Worm (Caenorhabditis elegans): ENCODE data around the gene PDB1.1.

- TF ChIP-seq ceh-82 (tag; optimal IDR thresholded peaks at IDR 0.05) (no peak), elt-2 (tag; optimal IDR thresholded peaks at IDR 0.05) (peak; percentile 82), unc-62 (GFP tag; optimal IDR thresholded peaks at IDR 0.05) (no peak), pqm-1 (tag; optimal IDR thresholded peaks at IDR 0.05) (peak; percentile 31), nhr-76 (tag; optimal IDR thresholded peaks at IDR 0.05) (no peak), ceh-16 (tag; optimal IDR thresholded peaks at IDR 0.05) (no peak), nhr-11 (tag; optimal IDR thresholded peaks at IDR 0.05) (no peak), hmg-11 (tag; optimal IDR thresholded peaks at IDR 0.05) (no peak), sea-2 (GFP tag; optimal IDR thresholded peaks at IDR 0.05) (no peak), pha-4 (tag; optimal IDR thresholded peaks at IDR 0.05) (peak; percentile 39)
These were observed at the start of gene PDB1.1, which contains the start of gene F08C6.5 for ce11 chrX:7558928-7559455.
